Fruit fly (Drosophila melanogaster) whole organism, embryonic: ENCODE data around the gene cnc.

Experiments used
- CG10543 ChIP-seq: fragments of 200-800 bp; sonication (Bioruptor generic); optimal IDR thresholded peaks from 3 replicates; lab custom pipeline; 2017; ENCODE audit warnings: missing biosample characterization, mild to moderate bottlenecking, missing genetic modification characterization, moderate library complexity
- CG12219 ChIP-seq: fragments of 200-800 bp; sonication (Bioruptor generic); optimal IDR thresholded peaks from 3 replicates; lab custom pipeline; 2018; ENCODE audit warnings: missing biosample characterization, mild to moderate bottlenecking, missing genetic modification characterization
- CG12236 ChIP-seq: fragments of 200-800 bp; sonication (Bioruptor generic); optimal IDR thresholded peaks from 2 replicates; lab custom pipeline; 2016; ENCODE audit warnings: missing biosample characterization, missing genetic modification characterization
- CG12659 ChIP-seq: fragments of 200-800 bp; sonication (Bioruptor generic); optimal IDR thresholded peaks from 3 replicates; lab custom pipeline; 2017; ENCODE audit warnings: mild to moderate bottlenecking, missing biosample characterization, missing genetic modification reagents, missing genetic modification characterization
- CG13624 ChIP-seq: fragments of 200-800 bp; sonication (Bioruptor generic); optimal IDR thresholded peaks from 2 replicates; lab custom pipeline; 2016; ENCODE audit warnings: missing biosample characterization, missing genetic modification characterization
- CG15011 ChIP-seq: fragments of 200-800 bp; sonication (Bioruptor generic); optimal IDR thresholded peaks from 3 replicates; lab custom pipeline; 2018; ENCODE audit warnings: missing biosample characterization, mild to moderate bottlenecking, missing genetic modification characterization
- CG2875 ChIP-seq: fragments of 200-800 bp; sonication (Bioruptor generic); optimal IDR thresholded peaks from 2 replicates; lab custom pipeline; 2017; ENCODE audit warnings: missing biosample characterization, mild to moderate bottlenecking, missing genetic modification characterization, missing genetic modification reagents
- CG31224 ChIP-seq: fragments of 200-800 bp; sonication (Bioruptor generic); IDR thresholded peaks from 2 replicates; pipeline ENCODE4 v1.3.6; 2022; ENCODE audit warnings: missing biosample characterization, missing genetic modification characterization
- CG3281 ChIP-seq: fragments of 200-800 bp; sonication (Bioruptor generic); optimal IDR thresholded peaks from 3 replicates; lab custom pipeline; 2017; ENCODE audit warnings: missing biosample characterization, mild to moderate bottlenecking, missing genetic modification characterization
- CG42726 ChIP-seq: fragments of 200-800 bp; sonication (Bioruptor generic); IDR thresholded peaks from 2 replicates; pipeline ENCODE4 v1.3.6; 2022; ENCODE audit warnings: missing biosample characterization, missing genetic modification characterization; ENCODE audit not compliant: partially characterized antibody
- CG8290 ChIP-seq, 3 experiments: fragments of 200-800 bp; sonication (Bioruptor generic); optimal IDR thresholded peaks; 2 replicates each; lab custom pipeline; 2016 to 2019; ENCODE audit warnings: missing biosample characterization in 3 of 3, missing genetic modification characterization in 3 of 3, mild to moderate bottlenecking in 2 of 3, moderate library complexity in 1 of 3
- CG8924 ChIP-seq: fragments of 200-800 bp; optimal IDR thresholded peaks from 3 replicates; lab custom pipeline; 2019; ENCODE audit warnings: missing biosample characterization, mild to moderate bottlenecking, missing genetic modification characterization, moderate library complexity
- CG9932 ChIP-seq: fragments of 200-800 bp; sonication (Bioruptor generic); IDR thresholded peaks from 2 replicates; pipeline ENCODE4 v1.3.6; 2022; ENCODE audit warnings: missing biosample characterization, missing genetic modification characterization
- Deaf1 ChIP-seq: fragments of 200-800 bp; optimal IDR thresholded peaks from 3 replicates; lab custom pipeline; 2019; ENCODE audit warnings: missing biosample characterization, mild to moderate bottlenecking, missing genetic modification characterization, moderate library complexity
- Dp ChIP-seq: fragments of 200-800 bp; sonication (Bioruptor generic); optimal IDR thresholded peaks from 2 replicates; lab custom pipeline; 2018; ENCODE audit warnings: missing biosample characterization, mild to moderate bottlenecking, missing genetic modification characterization, moderate library complexity
- Eip74EF ChIP-seq, 2 experiments: fragments of 200-800 bp in 1 of 2; fragments of >200 bp in 1 of 2; sonication (Bioruptor generic) in 1 of 2; optimal IDR thresholded peaks; 2 replicates each; lab custom pipeline; 2017 to 2019; ENCODE audit warnings: missing biosample characterization in 2 of 2, missing genetic modification characterization in 2 of 2, mild to moderate bottlenecking in 1 of 2, moderate library complexity in 1 of 2
- Fer1 ChIP-seq: fragments of 200-800 bp; sonication (Bioruptor generic); optimal IDR thresholded peaks from 2 replicates; lab custom pipeline; 2017; ENCODE audit warnings: missing biosample characterization, mild to moderate bottlenecking, missing genetic modification characterization
- HHEX ChIP-seq: fragments of 200-800 bp; sonication (Bioruptor generic); optimal IDR thresholded peaks from 3 replicates; lab custom pipeline; 2017; ENCODE audit warnings: missing biosample characterization, mild to moderate bottlenecking, missing genetic modification characterization, missing genetic modification reagents
- Hand ChIP-seq: fragments of 200-800 bp; sonication (Bioruptor generic); optimal IDR thresholded peaks from 2 replicates; lab custom pipeline; 2017; ENCODE audit warnings: mild to moderate bottlenecking, missing biosample characterization, missing genetic modification reagents, missing genetic modification characterization
- HmgD ChIP-seq: fragments of 200-800 bp; sonication (Bioruptor generic); optimal IDR thresholded peaks from 3 replicates; lab custom pipeline; 2016; ENCODE audit warnings: missing biosample characterization, missing genetic modification characterization
- Hr3 ChIP-seq: fragments of 200-800 bp; sonication (Bioruptor generic); optimal IDR thresholded peaks from 3 replicates; lab custom pipeline; 2016; ENCODE audit warnings: missing biosample characterization, missing genetic modification characterization
- Hsf ChIP-seq: fragments of 200-800 bp; sonication (Bioruptor generic); optimal IDR thresholded peaks from 3 replicates; lab custom pipeline; 2016; ENCODE audit warnings: missing biosample characterization, missing genetic modification characterization
- Max ChIP-seq: fragments of 200-800 bp; sonication (Bioruptor generic); optimal IDR thresholded peaks from 2 replicates; lab custom pipeline; 2016; ENCODE audit warnings: missing biosample characterization, mild to moderate bottlenecking, missing genetic modification characterization
- Opbp ChIP-seq: fragments of 200-800 bp; sonication (Bioruptor generic); IDR thresholded peaks from 3 replicates; pipeline ENCODE4 v1.3.6; 2022; ENCODE audit warnings: missing biosample characterization, missing genetic modification characterization; ENCODE audit not compliant: partially characterized antibody
- Rfx ChIP-seq: fragments of 200-800 bp; sonication (Bioruptor generic); IDR thresholded peaks from 2 replicates; pipeline ENCODE4 v1.3.6; 2022; ENCODE audit warnings: missing biosample characterization, missing genetic modification characterization
- Rx ChIP-seq: fragments of 200-800 bp; sonication (Bioruptor generic); IDR thresholded peaks from 2 replicates; pipeline ENCODE4 v1.3.6; 2022; ENCODE audit warnings: missing biosample characterization, missing genetic modification characterization
- az2 ChIP-seq: fragments of 200-800 bp; sonication (Bioruptor generic); optimal IDR thresholded peaks from 3 replicates; lab custom pipeline; 2016; ENCODE audit warnings: missing biosample characterization, missing genetic modification characterization
- bbx ChIP-seq: fragments of 200-800 bp; sonication (Bioruptor generic); IDR thresholded peaks from 2 replicates; pipeline ENCODE4 v1.3.6; 2022; ENCODE audit warnings: missing biosample characterization, missing genetic modification characterization; ENCODE audit not compliant: partially characterized antibody
- cg ChIP-seq: fragments of 200-800 bp; sonication (Bioruptor generic); optimal IDR thresholded peaks from 3 replicates; lab custom pipeline; 2019; ENCODE audit warnings: missing biosample characterization, mild to moderate bottlenecking, missing genetic modification characterization, moderate library complexity
- gem ChIP-seq: fragments of 200-800 bp; sonication (Bioruptor generic); optimal IDR thresholded peaks from 2 replicates; lab custom pipeline; 2019; ENCODE audit warnings: missing biosample characterization, mild to moderate bottlenecking, missing genetic modification characterization, moderate library complexity
- her ChIP-seq: fragments of 200-800 bp; sonication (Bioruptor generic); optimal IDR thresholded peaks from 2 replicates; lab custom pipeline; 2016; ENCODE audit warnings: missing biosample characterization, missing genetic modification characterization
- insv ChIP-seq, 2 experiments: fragments of 200-800 bp; sonication (Bioruptor generic); optimal IDR thresholded peaks; 3 replicates each; lab custom pipeline; 2016 to 2018; ENCODE audit warnings: missing biosample characterization in 2 of 2, missing genetic modification characterization in 2 of 2
- lab ChIP-seq: fragments of 200-800 bp; sonication (Bioruptor generic); optimal IDR thresholded peaks from 3 replicates; lab custom pipeline; 2017; ENCODE audit warnings: missing biosample characterization, missing genetic modification characterization, mild to moderate bottlenecking, moderate library complexity, missing genetic modification reagents
- lilli ChIP-seq: fragments of 200-800 bp; sonication (Bioruptor generic); optimal IDR thresholded peaks from 3 replicates; lab custom pipeline; 2016; ENCODE audit warnings: missing biosample characterization, missing genetic modification characterization
- lov ChIP-seq, 2 experiments: fragments of 200-800 bp in 1 of 2; fragments of >200 bp in 1 of 2; sonication (Bioruptor generic) in 1 of 2; IDR thresholded peaks in 1 of 2; optimal IDR thresholded peaks in 1 of 2; 2 replicates in 1 of 2; 3 replicates in 1 of 2; pipeline versions ENCODE4 v1.3.6 to Lab custom; 2017 to 2022; ENCODE audit warnings: missing biosample characterization in 1 of 2, missing genetic modification characterization in 1 of 2
- mirr ChIP-seq: fragments of 200-800 bp; sonication (Bioruptor generic); optimal IDR thresholded peaks from 3 replicates; lab custom pipeline; 2018; ENCODE audit warnings: missing biosample characterization, mild to moderate bottlenecking, missing genetic modification characterization
- nmo ChIP-seq: fragments of 200-800 bp; sonication (Bioruptor generic); optimal IDR thresholded peaks from 2 replicates; lab custom pipeline; 2018; ENCODE audit warnings: missing biosample characterization, mild to moderate bottlenecking, missing genetic modification characterization, moderate library complexity
- nom ChIP-seq: fragments of 200-800 bp; sonication (Bioruptor generic); optimal IDR thresholded peaks from 2 replicates; lab custom pipeline; 2017; ENCODE audit warnings: missing biosample characterization, missing genetic modification characterization, mild to moderate bottlenecking, moderate library complexity, missing genetic modification reagents
- pros ChIP-seq: fragments of 200-800 bp; sonication (Bioruptor generic); optimal IDR thresholded peaks from 3 replicates; lab custom pipeline; 2019; ENCODE audit warnings: missing biosample characterization, mild to moderate bottlenecking, missing genetic modification characterization, moderate library complexity
- pum ChIP-seq: fragments of 200-800 bp; sonication (Bioruptor generic); optimal IDR thresholded peaks from 2 replicates; lab custom pipeline; 2016; ENCODE audit warnings: missing biosample characterization, missing genetic modification characterization
- row ChIP-seq: fragments of 200-800 bp; sonication (Bioruptor generic); IDR thresholded peaks from 3 replicates; pipeline ENCODE4 v1.3.6; 2022; ENCODE audit warnings: missing biosample characterization, missing genetic modification characterization
- sens ChIP-seq: fragments of 200-800 bp; sonication (Bioruptor generic); peaks from one replicate; lab custom pipeline; 2016; ENCODE audit warnings: missing biosample characterization, missing genetic modification characterization
- seq ChIP-seq: fragments of 200-800 bp; sonication (Bioruptor generic); IDR thresholded peaks from 2 replicates; pipeline ENCODE4 v1.3.6; 2022; ENCODE audit warnings: missing biosample characterization, missing genetic modification characterization
- stwl ChIP-seq: fragments of 200-800 bp; sonication (Bioruptor generic); optimal IDR thresholded peaks from 3 replicates; lab custom pipeline; 2018; ENCODE audit warnings: missing biosample characterization, mild to moderate bottlenecking, missing genetic modification characterization, moderate library complexity

The cnc gene

dm6 chr3R:23248853-23249573 lies 22.5 kb upstream of the cnc start, which contains the start of gene CG4467 (continued):
- TF ChIP-seq Opbp (peak; percentile 55; the same call in 1 of the 3 replicates), Rx (GFP tag; lab: Robert Waterston, UW) (no peak), HHEX (GFP tag; lab: Kevin White, UChicago) (no peak), HmgD (peak; percentile 25), CG12219 (no peak), CG10543 (peak; percentile 5), CG2875 (GFP tag; lab: Kevin White, UChicago) (no peak), seq (peak; percentile 84; the same call in 1 of the 2 replicates), CG13624 (GFP tag; lab: Kevin White, UChicago) (no peak), lab (GFP tag; lab: Kevin White, UChicago) (peak; percentile 31), Hr3 (GFP tag; lab: Kevin White, UChicago) (no peak), Hsf (GFP tag; lab: Kevin White, UChicago) (no peak), stwl (tag; lab: Kevin White, UChicago) (no peak), her (GFP tag; lab: Kevin White, UChicago) (peak; percentile 0), gem (tag; lab: Kevin White, UChicago) (peak; percentile 27), bbx (GFP tag; lab: Robert Waterston, UW) (peak; percentile 51), Deaf1 (tag; lab: Kevin White, UChicago) (no peak), CG12236 (GFP tag; lab: Kevin White, UChicago) (no peak), mirr (GFP tag; lab: Kevin White, UChicago) (peak; percentile 59), pros (GFP tag; lab: Kevin White, UChicago) (peak; percentile 97), CG12659 (GFP tag; lab: Kevin White, UChicago) (peak; percentile 18), CG15011 (GFP tag; lab: Kevin White, UChicago) (no peak), lov (optimal IDR thresholded peaks at IDR 0.05; lab: Kevin White, UChicago) (no peak), lov (GFP tag; IDR thresholded peaks at IDR 0.05; lab: Robert Waterston, UW) (no peak), Dp (GFP tag; lab: Kevin White, UChicago) (no peak), CG3281 (GFP tag; lab: Kevin White, UChicago) (no peak), sens (GFP tag; lab: Kevin White, UChicago) (peak; percentile 11), cg (GFP tag; lab: Kevin White, UChicago) (peak; percentile 37), Rfx (GFP tag; lab: Robert Waterston, UW) (peak; percentile 5; the same call in 1 of the 2 replicates), insv (GFP tag; optimal IDR thresholded peaks at IDR 0.05; lab: Kevin White, UChicago) (no peak), pum (GFP tag; lab: Kevin White, UChicago) (no peak), Eip74EF (GFP tag; optimal IDR thresholded peaks at IDR 0.05; lab: Kevin White, UChicago) (no peak), nmo (no peak), CG8924 (tag; lab: Kevin White, UChicago) (peak; percentile 9), CG8290 (GFP tag; optimal IDR thresholded peaks at IDR 0.05; lab: Kevin White, UChicago) (no peak), CG8290 (tag; optimal IDR thresholded peaks at IDR 0.05; lab: Kevin White, UChicago) (peak in 1 of 2 experiments; percentile 36), Max (no peak), row (GFP tag; lab: Robert Waterston, UW) (peak; percentile 64), az2 (GFP tag; lab: Kevin White, UChicago) (peak; percentile 6), CG9932 (0 out of 2 replicates have a peak, but pooled peaks have one; percentile 16), CG42726 (GFP tag; lab: Robert Waterston, UW) (peak; percentile 48; the same call in 1 of the 2 replicates), nom (GFP tag; lab: Kevin White, UChicago) (peak; percentile 3), CG31224 (no peak), Hand (peak; percentile 13), Fer1 (GFP tag; lab: Kevin White, UChicago) (peak; percentile 29), lilli (GFP tag; lab: Kevin White, UChicago) (peak; percentile 9)
